Worm (Caenorhabditis elegans): ENCODE results near the gene nhr-280.
A peak's percentile ranks its signal among the peaks of the same experiment; 100 is the strongest.

Gene nhr-280

DNA sequence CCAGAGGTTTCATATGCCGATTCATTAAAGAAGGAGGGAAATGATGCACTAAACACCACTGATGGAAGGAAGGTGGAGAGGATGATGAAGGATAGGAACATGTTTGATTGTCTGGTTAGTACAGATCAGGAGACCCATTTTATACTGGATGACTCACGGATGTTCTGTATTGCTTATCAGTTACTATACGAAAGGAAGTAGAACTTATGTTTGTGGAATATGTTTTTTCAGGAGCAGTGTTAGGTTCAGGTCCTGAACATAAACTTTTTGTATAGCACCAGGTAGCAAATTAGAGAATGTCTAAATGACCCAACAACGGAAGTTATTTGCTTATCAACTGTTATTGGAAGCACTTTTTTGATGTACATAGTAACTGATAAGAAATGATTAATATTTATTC is 45.2 kb upstream of the nhr-280 start, which contains the start of gene clec-148:
Gene clec-148 (minus strand): TSS at position 101 of the 400 bp plus-strand sequence.
- TF ChIP-seq pha-4 (tag; optimal IDR thresholded peaks at IDR 0.05) (no peak), ceh-34 (tag; optimal IDR thresholded peaks at IDR 0.05) (no peak), unc-86 (tag; optimal IDR thresholded peaks at IDR 0.05) (no peak), hlh-15 (tag; optimal IDR thresholded peaks at IDR 0.05) (no peak), ztf-16 (tag; optimal IDR thresholded peaks at IDR 0.05) (no peak), fax-1 (tag; optimal IDR thresholded peaks at IDR 0.05) (no peak), unc-3 (GFP tag; conservative IDR thresholded peaks at IDR 0.05) (no peak), unc-3 (tag; optimal IDR thresholded peaks at IDR 0.05) (no peak), K09A11.1 (tag; optimal IDR thresholded peaks at IDR 0.05; ENCODE audit: insufficient read depth) (no peak), madf-2 (tag; optimal IDR thresholded peaks at IDR 0.05) (no peak), hlh-6 (tag; optimal IDR thresholded peaks at IDR 0.05) (no peak), sdc-2 (tag; optimal IDR thresholded peaks at IDR 0.05) (no peak), dve-1 (tag; optimal IDR thresholded peaks at IDR 0.05) (no peak), ahr-1 (tag; optimal IDR thresholded peaks at IDR 0.05) (no peak), nhr-11 (tag; optimal IDR thresholded peaks at IDR 0.05) (no peak), ceh-9 (tag; optimal IDR thresholded peaks at IDR 0.05) (no peak), fkh-6 (tag; optimal IDR thresholded peaks at IDR 0.05) (no peak), hlh-8 (tag; optimal IDR thresholded peaks at IDR 0.05) (no peak)

DNA sequence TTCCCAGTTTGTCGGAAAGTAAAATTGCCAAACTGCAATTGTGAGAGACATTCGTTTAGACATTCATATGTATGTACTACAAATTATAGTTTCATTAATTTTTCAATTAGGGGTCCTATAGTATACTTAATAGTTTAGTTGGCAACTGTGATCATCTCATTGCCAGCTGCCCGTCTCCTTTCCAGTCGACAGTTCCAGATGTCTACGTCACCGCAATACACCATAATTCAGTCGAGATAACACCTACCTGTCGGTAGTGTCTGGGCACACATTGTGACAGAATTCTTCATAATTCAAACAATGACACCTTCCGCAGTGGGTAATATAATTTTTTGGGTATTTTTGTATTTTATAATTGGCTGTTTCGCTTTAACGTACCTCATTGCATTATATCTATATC is 43.0 kb upstream of the nhr-280 start, which contains the start of gene F40G9.19:
Gene F40G9.19 (plus strand): TSS at position 301 of the 400 bp plus-strand sequence.
- no peak for TF ChIP-seq ceh-14 (tag; optimal IDR thresholded peaks at IDR 0.05)
- TF ChIP-seq hlh-15 (tag; optimal IDR thresholded peaks at IDR 0.05): no peak
- TF ChIP-seq sox-2 (GFP tag; IDR thresholded peaks at IDR 0.05): no peak
- TF ChIP-seq hlh-6 (tag; optimal IDR thresholded peaks at IDR 0.05): no peak

DNA sequence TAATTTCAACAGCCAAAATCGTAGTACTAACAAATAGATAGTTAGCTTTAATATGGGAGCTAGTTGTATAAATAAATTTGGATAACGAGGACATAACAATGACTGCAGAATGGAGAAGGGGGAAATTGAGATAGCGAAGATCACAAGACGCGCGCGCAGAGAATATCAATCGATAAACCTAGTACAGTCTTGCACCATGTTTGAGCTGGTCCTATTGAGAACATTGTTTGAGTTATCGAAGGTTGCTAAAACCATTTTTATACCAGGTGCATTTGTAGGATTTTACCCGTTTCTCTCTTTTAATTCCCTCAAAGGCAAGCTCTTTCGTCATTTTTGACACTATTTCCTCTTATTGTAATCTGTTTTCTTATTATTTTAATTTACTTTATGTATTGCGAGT is 41.1 kb upstream of the nhr-280 start, which contains the start of the genes F40G9.9 and F40G9.12:
Gene F40G9.9 (minus strand): TSS at position 101 of the 400 bp plus-strand sequence.
Gene F40G9.12 (plus strand): TSS at position 231 of the 400 bp plus-strand sequence.
- TF ChIP-seq fax-1 (tag; optimal IDR thresholded peaks at IDR 0.05) (no peak), ceh-19 (GFP tag; optimal IDR thresholded peaks at IDR 0.05) (no peak), ceh-30 (tag; optimal IDR thresholded peaks at IDR 0.05) (no peak), ceh-6 (GFP tag; optimal IDR thresholded peaks at IDR 0.05) (no peak), K09A11.1 (tag; optimal IDR thresholded peaks at IDR 0.05; ENCODE audit: insufficient read depth) (no peak), unc-55 (GFP tag; optimal IDR thresholded peaks at IDR 0.05) (no peak), pha-2 (tag; optimal IDR thresholded peaks at IDR 0.05) (no peak), ref-2 (tag; optimal IDR thresholded peaks at IDR 0.05) (no peak), ceh-45 (GFP tag; IDR thresholded peaks at IDR 0.05) (no peak), dmd-4 (tag; optimal IDR thresholded peaks at IDR 0.05; ENCODE audit: borderline replicate concordance) (no peak), ceh-2 (tag; optimal IDR thresholded peaks at IDR 0.05) (no peak), ztf-16 (tag; optimal IDR thresholded peaks at IDR 0.05) (no peak)

DNA sequence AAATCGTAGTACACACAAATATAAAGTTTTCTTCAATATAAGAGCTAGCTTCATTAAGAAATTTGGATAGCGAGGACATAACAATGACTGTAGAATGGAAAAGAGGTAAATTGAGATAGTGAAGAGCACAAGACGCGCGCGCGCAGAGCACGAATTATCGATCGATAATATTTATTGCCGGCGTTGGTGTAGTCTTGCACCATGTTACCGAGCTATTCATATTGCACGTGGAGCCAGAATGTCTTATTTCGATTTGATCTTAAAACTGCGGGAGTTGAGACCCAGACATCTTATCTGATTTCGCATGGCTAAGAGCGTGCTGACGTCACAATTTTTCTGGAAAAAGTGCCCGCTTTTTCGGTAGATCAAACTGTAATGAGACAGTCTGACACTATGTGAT is 38.9 kb upstream of the nhr-280 start, which contains the start of gene F40G9.18:
Gene F40G9.18 (minus strand): TSS at position 101 of the 400 bp plus-strand sequence.
- TF ChIP-seq tbx-2 (tag; optimal IDR thresholded peaks at IDR 0.05) (no peak), hlh-30 (tag; optimal IDR thresholded peaks at IDR 0.05; ENCODE audit: insufficient read depth) (no peak)

DNA sequence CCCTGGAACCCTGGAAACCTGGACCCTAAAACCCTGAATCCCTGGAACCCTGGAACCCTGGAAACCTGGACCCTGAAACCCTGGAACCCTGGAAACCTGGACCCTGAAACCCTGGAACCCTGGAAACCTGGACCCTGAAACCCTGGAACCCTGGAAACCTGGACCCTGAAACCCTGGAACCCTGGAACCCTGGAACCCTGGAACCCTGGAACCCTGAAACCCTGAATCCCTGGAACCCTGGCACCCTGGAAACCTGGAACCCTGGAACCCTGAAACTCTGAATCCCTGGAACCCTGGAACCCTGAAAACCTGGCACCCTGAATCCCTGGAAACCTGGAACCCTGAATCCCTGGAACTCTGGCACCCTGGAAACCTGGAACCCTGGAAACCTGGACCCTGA is 37.8 kb upstream of the nhr-280 start:
- TF ChIP-seq elt-4 (tag; optimal IDR thresholded peaks at IDR 0.05): peak; percentile 35

DNA sequence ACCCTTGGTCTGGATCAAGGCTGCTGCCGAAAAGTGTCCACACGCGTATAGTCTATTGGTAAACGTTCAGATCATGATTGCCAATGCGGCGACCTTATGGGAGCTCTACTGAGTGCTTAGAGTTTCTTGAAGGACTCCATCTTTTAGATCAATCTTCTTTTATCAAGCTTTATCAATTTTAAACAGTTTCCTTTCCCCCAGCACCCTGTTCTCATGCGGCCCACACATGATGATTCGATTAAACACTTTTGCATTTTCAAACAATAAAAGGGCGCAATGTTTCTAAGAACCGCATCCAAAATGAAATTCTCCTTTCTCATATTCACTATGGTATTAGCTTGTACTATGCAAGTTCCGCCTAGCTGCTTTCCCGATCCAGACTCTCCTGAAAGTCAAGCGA is 34.8 kb upstream of the nhr-280 start, which contains the start of gene F40G9.7:
Gene F40G9.7 (plus strand): TSS at position 301 of the 400 bp plus-strand sequence.
- no peak for TF ChIP-seq hlh-6 (tag; optimal IDR thresholded peaks at IDR 0.05)
- TF ChIP-seq unc-3 (GFP tag; conservative IDR thresholded peaks at IDR 0.05): no peak
- TF ChIP-seq unc-3 (tag; optimal IDR thresholded peaks at IDR 0.05): no peak
- TF ChIP-seq ceh-24 (tag; optimal IDR thresholded peaks at IDR 0.05): no peak
- TF ChIP-seq pha-4 (tag; optimal IDR thresholded peaks at IDR 0.05): no peak
- TF ChIP-seq ceh-9 (tag; optimal IDR thresholded peaks at IDR 0.05): no peak
- TF ChIP-seq madf-2 (tag; optimal IDR thresholded peaks at IDR 0.05): no peak
- no peak for TF ChIP-seq tbx-2 (tag; optimal IDR thresholded peaks at IDR 0.05)
- no peak for TF ChIP-seq pros-1 (tag; optimal IDR thresholded peaks at IDR 0.05)
- TF ChIP-seq elt-4 (tag; optimal IDR thresholded peaks at IDR 0.05): no peak
- TF ChIP-seq npax-4 (tag; optimal IDR thresholded peaks at IDR 0.05): no peak
- no peak for TF ChIP-seq ceh-2 (tag; optimal IDR thresholded peaks at IDR 0.05)
- TF ChIP-seq elt-2 (tag; optimal IDR thresholded peaks at IDR 0.05): no peak
- TF ChIP-seq pha-2 (tag; optimal IDR thresholded peaks at IDR 0.05): no peak
- no peak for TF ChIP-seq ceh-6 (GFP tag; optimal IDR thresholded peaks at IDR 0.05)

Measured in whole organism, late embryonic.